Fruit fly (Drosophila melanogaster) whole organism, embryonic: ENCODE results near the gene CG14966.

Experiments used
- Ada2b ChIP-seq: fragments of 200-800 bp; sonication (Bioruptor generic); IDR thresholded peaks from 2 replicates; pipeline ENCODE4 v1.3.6; 2022; ENCODE audit warnings: missing biosample characterization, missing genetic modification characterization
- B-H1 ChIP-seq: fragments of 200-800 bp; sonication (Bioruptor generic); IDR thresholded peaks from 3 replicates; pipeline ENCODE4 v1.3.6; 2022; ENCODE audit warnings: missing biosample characterization, missing genetic modification characterization
- C15 ChIP-seq: fragments of 200-800 bp; sonication (Bioruptor generic); IDR thresholded peaks from 3 replicates; pipeline ENCODE4 v1.3.6; 2022; ENCODE audit warnings: missing biosample characterization, missing genetic modification characterization
- CG11247 ChIP-seq: fragments of 200-800 bp; sonication (Bioruptor generic); IDR thresholded peaks from 2 replicates; pipeline ENCODE4 v1.3.6; 2022; ENCODE audit warnings: missing biosample characterization, missing genetic modification characterization
- CG11560 ChIP-seq: fragments of 200-800 bp; sonication (Bioruptor generic); IDR thresholded peaks from 3 replicates; pipeline ENCODE4 v1.3.6; 2022; ENCODE audit warnings: missing biosample characterization, missing genetic modification characterization
- CG11723 ChIP-seq: fragments of 200-800 bp; sonication (Bioruptor generic); optimal IDR thresholded peaks from 2 replicates; lab custom pipeline; 2017; ENCODE audit warnings: missing biosample characterization, mild to moderate bottlenecking, missing genetic modification characterization
- CG1233 ChIP-seq: fragments of 200-800 bp; sonication (Bioruptor generic); optimal IDR thresholded peaks from 4 replicates; lab custom pipeline; 2018; ENCODE audit warnings: missing biosample characterization, mild to moderate bottlenecking, missing genetic modification characterization
- CG13775 ChIP-seq: fragments of 200-800 bp; sonication (Bioruptor generic); optimal IDR thresholded peaks from 3 replicates; lab custom pipeline; 2017; ENCODE audit warnings: missing biosample characterization, mild to moderate bottlenecking, missing genetic modification characterization
- CG15696 ChIP-seq: fragments of 200-800 bp; sonication (Bioruptor generic); optimal IDR thresholded peaks from 2 replicates; lab custom pipeline; 2019; ENCODE audit warnings: missing biosample characterization, mild to moderate bottlenecking, missing genetic modification characterization, moderate library complexity
- CG16863 ChIP-seq: fragments of 200-800 bp; sonication (Bioruptor generic); optimal IDR thresholded peaks from 3 replicates; lab custom pipeline; 2016; ENCODE audit warnings: missing biosample characterization, missing genetic modification characterization
- CG17612 ChIP-seq: fragments of 200-800 bp; sonication (Bioruptor generic); IDR thresholded peaks from 2 replicates; pipeline ENCODE4 v1.3.6; 2022; ENCODE audit warnings: missing biosample characterization, missing genetic modification characterization
- CG17802 ChIP-seq: fragments of 200-800 bp; sonication (Bioruptor generic); optimal IDR thresholded peaks from 2 replicates; lab custom pipeline; 2018; ENCODE audit warnings: missing biosample characterization, mild to moderate bottlenecking, missing genetic modification characterization, moderate library complexity
- CG31365 ChIP-seq: fragments of 200-800 bp; sonication (Bioruptor generic); optimal IDR thresholded peaks from 2 replicates; lab custom pipeline; 2018; ENCODE audit warnings: missing biosample characterization, mild to moderate bottlenecking, missing genetic modification characterization
- CG34422 ChIP-seq: fragments of 200-800 bp; sonication (Bioruptor generic); IDR thresholded peaks from 3 replicates; pipeline ENCODE4 v1.3.6; 2022; ENCODE audit warnings: missing biosample characterization, missing genetic modification characterization
- CG4404 ChIP-seq: fragments of 200-800 bp; sonication (Bioruptor generic); IDR thresholded peaks from 2 replicates; pipeline ENCODE4 v1.3.6; 2022; ENCODE audit warnings: missing biosample characterization, missing genetic modification characterization
- CG9609 ChIP-seq: fragments of 200-800 bp; sonication (Bioruptor generic); optimal IDR thresholded peaks from 3 replicates; lab custom pipeline; 2016; ENCODE audit warnings: missing biosample characterization, missing genetic modification characterization
- CG9876 ChIP-seq: fragments of 200-800 bp; sonication (Bioruptor generic); optimal IDR thresholded peaks from 2 replicates; lab custom pipeline; 2016; ENCODE audit warnings: missing biosample characterization, missing genetic modification characterization
- CoRest ChIP-seq: fragments of 200-800 bp; sonication (Bioruptor generic); optimal IDR thresholded peaks from 3 replicates; lab custom pipeline; 2018; ENCODE audit warnings: missing biosample characterization, mild to moderate bottlenecking, missing genetic modification characterization, moderate library complexity
- Dfd ChIP-seq, 2 experiments: fragments of >200 bp; optimal IDR thresholded peaks; 2 replicates each; lab custom pipeline; 2017; ENCODE audit warnings: missing biosample characterization in 2 of 2, missing genetic modification characterization in 2 of 2
- Dip2 ChIP-seq: fragments of 200-800 bp; sonication (Bioruptor generic); IDR thresholded peaks from 2 replicates; pipeline ENCODE4 v1.3.6; 2022; ENCODE audit warnings: missing biosample characterization, missing genetic modification characterization
- Drgx ChIP-seq: fragments of 200-800 bp; sonication (Bioruptor generic); IDR thresholded peaks from 2 replicates; pipeline ENCODE4 v1.3.6; 2022; ENCODE audit warnings: missing biosample characterization, missing genetic modification characterization
- Eip74EF ChIP-seq, 2 experiments: fragments of 200-800 bp in 1 of 2; fragments of >200 bp in 1 of 2; sonication (Bioruptor generic) in 1 of 2; optimal IDR thresholded peaks; 2 replicates each; lab custom pipeline; 2017 to 2019; ENCODE audit warnings: missing biosample characterization in 2 of 2, missing genetic modification characterization in 2 of 2, mild to moderate bottlenecking in 1 of 2, moderate library complexity in 1 of 2
- Elba2 ChIP-seq: fragments of 200-800 bp; sonication (Bioruptor generic); optimal IDR thresholded peaks from 3 replicates; lab custom pipeline; 2016; ENCODE audit warnings: missing biosample characterization, missing genetic modification characterization
- HLH4C ChIP-seq: fragments of 200-800 bp; sonication (Bioruptor generic); IDR thresholded peaks from 3 replicates; pipeline ENCODE4 v1.3.6; 2022; ENCODE audit warnings: missing biosample characterization, missing genetic modification characterization; ENCODE audit not compliant: partially characterized antibody
- HmgD ChIP-seq: fragments of 200-800 bp; sonication (Bioruptor generic); optimal IDR thresholded peaks from 3 replicates; lab custom pipeline; 2016; ENCODE audit warnings: missing biosample characterization, missing genetic modification characterization
- HmgZ ChIP-seq: fragments of 200-800 bp; sonication (Bioruptor generic); optimal IDR thresholded peaks from 2 replicates; lab custom pipeline; 2018; ENCODE audit warnings: missing biosample characterization, mild to moderate bottlenecking, missing genetic modification characterization
- Mad ChIP-seq: fragments of 200-800 bp; sonication (Bioruptor generic); optimal IDR thresholded peaks from 2 replicates; lab custom pipeline; 2016; ENCODE audit warnings: missing biosample characterization, missing genetic modification characterization
- Meics ChIP-seq: fragments of 200-800 bp; sonication (Bioruptor generic); optimal IDR thresholded peaks from 2 replicates; lab custom pipeline; 2017; ENCODE audit warnings: missing biosample characterization, mild to moderate bottlenecking, missing genetic modification characterization
- Sox100B ChIP-seq: fragments of 200-800 bp; sonication (Bioruptor generic); optimal IDR thresholded peaks from 3 replicates; lab custom pipeline; 2018; ENCODE audit warnings: missing biosample characterization, mild to moderate bottlenecking, missing genetic modification characterization
- Sry-δ ChIP-seq: fragments of 200-800 bp; sonication (Bioruptor generic); optimal IDR thresholded peaks from 2 replicates; lab custom pipeline; 2016; ENCODE audit warnings: missing biosample characterization, missing genetic modification characterization
- abd-A ChIP-seq: fragments of 200-800 bp; sonication (Bioruptor generic); optimal IDR thresholded peaks from 3 replicates; lab custom pipeline; 2019; ENCODE audit warnings: missing biosample characterization, mild to moderate bottlenecking, missing genetic modification characterization, moderate library complexity
- ap ChIP-seq: fragments of 200-800 bp; sonication (Bioruptor generic); IDR thresholded peaks from 2 replicates; pipeline ENCODE4 v1.3.6; 2022; ENCODE audit warnings: missing biosample characterization, missing genetic modification characterization
- btn ChIP-seq: fragments of 200-800 bp; sonication (Bioruptor generic); optimal IDR thresholded peaks from 2 replicates; lab custom pipeline; 2016; ENCODE audit warnings: missing biosample characterization, missing genetic modification characterization
- ci ChIP-seq: fragments of 200-800 bp; sonication (Bioruptor generic); IDR thresholded peaks from 3 replicates; pipeline ENCODE4 v1.3.6; 2022; ENCODE audit warnings: missing biosample characterization, missing genetic modification characterization
- dan ChIP-seq: fragments of 200-800 bp; sonication (Bioruptor generic); IDR thresholded peaks from 2 replicates; pipeline ENCODE4 v1.3.6; 2022; ENCODE audit warnings: missing biosample characterization, missing genetic modification characterization
- dysf ChIP-seq: fragments of 200-800 bp; sonication (Bioruptor generic); IDR thresholded peaks from 3 replicates; pipeline ENCODE4 v1.3.6; 2022; ENCODE audit warnings: missing biosample characterization, missing genetic modification characterization
- emc ChIP-seq: fragments of 200-800 bp; sonication (Bioruptor generic); optimal IDR thresholded peaks from 2 replicates; lab custom pipeline; 2016; ENCODE audit warnings: missing biosample characterization, missing genetic modification characterization
- gfzf ChIP-seq: fragments of 200-800 bp; sonication (Bioruptor generic); optimal IDR thresholded peaks from 2 replicates; lab custom pipeline; 2016; ENCODE audit warnings: missing biosample characterization, mild to moderate bottlenecking, missing genetic modification characterization, moderate library complexity
- gsb-n ChIP-seq: fragments of 200-800 bp; sonication (Bioruptor generic); optimal IDR thresholded peaks from 3 replicates; lab custom pipeline; 2018; ENCODE audit warnings: missing biosample characterization, mild to moderate bottlenecking, missing genetic modification characterization
- insv ChIP-seq, 2 experiments: fragments of 200-800 bp; sonication (Bioruptor generic); optimal IDR thresholded peaks; 3 replicates each; lab custom pipeline; 2016 to 2018; ENCODE audit warnings: missing biosample characterization in 2 of 2, missing genetic modification characterization in 2 of 2
- maf-S ChIP-seq: fragments of 200-800 bp; sonication (Bioruptor generic); optimal IDR thresholded peaks from 2 replicates; lab custom pipeline; 2016; ENCODE audit warnings: missing biosample characterization, missing genetic modification characterization
- nerfin-2 ChIP-seq: fragments of 200-800 bp; sonication (Bioruptor generic); IDR thresholded peaks from 2 replicates; pipeline ENCODE4 v1.3.6; 2022; ENCODE audit warnings: missing biosample characterization, missing genetic modification characterization; ENCODE audit not compliant: partially characterized antibody
- pb ChIP-seq: fragments of 200-800 bp; sonication (Bioruptor generic); optimal IDR thresholded peaks from 3 replicates; lab custom pipeline; 2016; ENCODE audit warnings: missing biosample characterization, missing genetic modification characterization
- peb ChIP-seq: fragments of 200-800 bp; sonication (Bioruptor generic); IDR thresholded peaks from 2 replicates; pipeline ENCODE4 v1.3.6; 2022; ENCODE audit warnings: missing biosample characterization, missing genetic modification characterization
- row ChIP-seq: fragments of 200-800 bp; sonication (Bioruptor generic); IDR thresholded peaks from 3 replicates; pipeline ENCODE4 v1.3.6; 2022; ENCODE audit warnings: missing biosample characterization, missing genetic modification characterization
- seq ChIP-seq: fragments of 200-800 bp; sonication (Bioruptor generic); IDR thresholded peaks from 2 replicates; pipeline ENCODE4 v1.3.6; 2022; ENCODE audit warnings: missing biosample characterization, missing genetic modification characterization
- tin ChIP-seq: fragments of 200-800 bp; sonication (Bioruptor generic); optimal IDR thresholded peaks from 3 replicates; lab custom pipeline; 2016; ENCODE audit warnings: missing biosample characterization, missing genetic modification characterization
- unc-4 ChIP-seq: fragments of 200-800 bp; sonication (Bioruptor generic); IDR thresholded peaks from 2 replicates; pipeline ENCODE4 v1.3.6; 2022; ENCODE audit warnings: missing biosample characterization, missing genetic modification characterization; ENCODE audit not compliant: partially characterized antibody
- usp ChIP-seq: fragments of >200 bp; optimal IDR thresholded peaks from 2 replicates; lab custom pipeline; 2017; ENCODE audit warnings: missing biosample characterization, missing genetic modification characterization
- vfl ChIP-seq: fragments of 200-800 bp; sonication (Bioruptor generic); optimal IDR thresholded peaks from 2 replicates; lab custom pipeline; 2016; ENCODE audit warnings: missing biosample characterization, missing genetic modification characterization
- zfh1 ChIP-seq: fragments of 200-800 bp; sonication (Bioruptor generic); IDR thresholded peaks from 3 replicates; pipeline ENCODE4 v1.3.6; 2022; ENCODE audit warnings: missing biosample characterization, missing genetic modification characterization
- zfh2 ChIP-seq: fragments of 200-800 bp; sonication (Bioruptor generic); optimal IDR thresholded peaks from 2 replicates; lab custom pipeline; 2016; ENCODE audit warnings: missing biosample characterization, missing genetic modification characterization

The CG14966 gene

DNA sequence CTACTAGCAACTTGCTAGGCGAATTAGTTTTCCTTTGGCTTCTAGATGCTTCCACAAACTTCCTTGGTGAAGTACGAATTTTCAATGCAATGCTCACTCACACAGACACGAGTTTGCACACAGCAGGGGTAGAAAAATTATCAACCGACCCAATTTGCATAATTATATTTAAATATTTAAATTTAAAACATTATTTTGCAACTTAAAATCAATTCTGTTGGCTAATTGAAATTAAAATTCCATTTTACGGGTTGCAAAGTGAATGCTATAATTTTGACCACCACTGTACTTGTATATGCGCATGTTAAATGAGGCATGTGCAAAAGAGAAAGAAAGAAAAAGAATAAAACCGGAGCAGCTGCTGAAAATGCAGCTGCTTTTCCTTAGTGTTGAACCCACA, 3.4 kb downstream of the CG14966 start (continued):
- TF ChIP-seq insv (GFP tag; optimal IDR thresholded peaks at IDR 0.05; lab: Kevin White, UChicago) = peak in 1 of 2 experiments; percentile 11
- TF ChIP-seq Drgx = peak; percentile 99
- peak; percentile 68; the same call in 2 of the 3 replicates for TF ChIP-seq CG11560
- TF ChIP-seq Elba2 (GFP tag; lab: Kevin White, UChicago) = peak; percentile 55
- TF ChIP-seq tin (GFP tag; lab: Kevin White, UChicago) = peak; percentile 89
- peak; percentile 92 for TF ChIP-seq HmgZ (tag; lab: Kevin White, UChicago)
- TF ChIP-seq CG15696 (tag; lab: Kevin White, UChicago) = peak; percentile 80
- TF ChIP-seq ap (GFP tag; lab: Robert Waterston, UW) = peak; percentile 90
- TF ChIP-seq HLH4C (GFP tag; lab: Robert Waterston, UW) = no peak
- TF ChIP-seq gsb-n (tag; lab: Kevin White, UChicago) = peak; percentile 93
- no peak for TF ChIP-seq pb (GFP tag; lab: Kevin White, UChicago)
- TF ChIP-seq seq (GFP tag; lab: Robert Waterston, UW) = peak; percentile 95
- peak; percentile 66 for TF ChIP-seq CG16863 (GFP tag; lab: Kevin White, UChicago)
- peak; percentile 92 for TF ChIP-seq CG11247 (GFP tag; lab: Robert Waterston, UW)
- peak in 1 of 2 experiments; percentile 91 for TF ChIP-seq Eip74EF (GFP tag; optimal IDR thresholded peaks at IDR 0.05; lab: Kevin White, UChicago)
- TF ChIP-seq CG9876 (GFP tag; lab: Kevin White, UChicago) = no peak
- peak; percentile 83 for TF ChIP-seq CG11723
- TF ChIP-seq gfzf (GFP tag; lab: Kevin White, UChicago) = no peak
- no peak for TF ChIP-seq usp
- peak; percentile 88 for TF ChIP-seq CG13775
- peak; percentile 41 for TF ChIP-seq abd-A (tag; lab: Kevin White, UChicago)
- TF ChIP-seq vfl (GFP tag; lab: Kevin White, UChicago) = peak; percentile 41
- peak; percentile 94 for TF ChIP-seq dysf
- peak; percentile 93 for TF ChIP-seq Sox100B (GFP tag; lab: Kevin White, UChicago)
- TF ChIP-seq ci (GFP tag; lab: Robert Waterston, UW) = peak; percentile 97
- no peak for TF ChIP-seq btn (GFP tag; lab: Kevin White, UChicago)
- TF ChIP-seq CG9609 = peak; percentile 13
- peak; percentile 86 for TF ChIP-seq CG4404 (GFP tag; lab: Robert Waterston, UW)
- TF ChIP-seq B-H1 (GFP tag; lab: Robert Waterston, UW) = peak; percentile 93
- TF ChIP-seq zfh1 (GFP tag; lab: Robert Waterston, UW) = peak; percentile 95
- no peak for TF ChIP-seq Dfd (GFP tag; optimal IDR thresholded peaks at IDR 0.05; lab: Kevin White, UChicago)
- peak; percentile 95 for TF ChIP-seq row
- TF ChIP-seq CG17802 (tag; lab: Kevin White, UChicago) = peak; percentile 78
- peak; percentile 95 for TF ChIP-seq Ada2b (GFP tag; lab: Robert Waterston, UW)
- peak; percentile 75 for TF ChIP-seq dan (GFP tag; lab: Robert Waterston, UW)
- peak; percentile 94 for TF ChIP-seq Meics (GFP tag; lab: Kevin White, UChicago)
- peak; percentile 43; the same call in 1 of the 2 replicates for TF ChIP-seq Dip2 (GFP tag; lab: Robert Waterston, UW)
- peak; percentile 90 for TF ChIP-seq peb (GFP tag; lab: Robert Waterston, UW)
- no peak for TF ChIP-seq HmgD (GFP tag; lab: Kevin White, UChicago)
- peak; percentile 5 for TF ChIP-seq Sry-δ (GFP tag; lab: Kevin White, UChicago)
- TF ChIP-seq maf-S (GFP tag; lab: Kevin White, UChicago) = no peak
- peak; percentile 14 for TF ChIP-seq zfh2 (GFP tag; lab: Kevin White, UChicago)
- TF ChIP-seq CG17612 (GFP tag; lab: Robert Waterston, UW) = peak; percentile 70
- peak; percentile 97 for TF ChIP-seq CG34422 (GFP tag; lab: Robert Waterston, UW)
- peak; percentile 81 for TF ChIP-seq Mad
- TF ChIP-seq emc = no peak
- peak; percentile 88 for TF ChIP-seq CG1233 (GFP tag; lab: Kevin White, UChicago)
- no peak for TF ChIP-seq nerfin-2 (GFP tag; lab: Robert Waterston, UW)
- TF ChIP-seq C15 (GFP tag; lab: Robert Waterston, UW) = peak; percentile 79; the same call in 2 of the 3 replicates
- peak; percentile 92 for TF ChIP-seq CoRest (tag; lab: Kevin White, UChicago)
- peak; percentile 72 for TF ChIP-seq CG31365
- no peak for TF ChIP-seq unc-4 (GFP tag; lab: Robert Waterston, UW)
